Worm (Caenorhabditis elegans) whole organism, young adult: ENCODE results near the gene Y39A1A.24.

Experiments used
- B0019.2 ChIP-seq: fragments of 200-800 bp; sonication (Bioruptor generic); conservative IDR thresholded peaks from 2 replicates; pipeline ENCODE4 v1.3.6; 2022; ENCODE audit warnings: missing genetic modification reagents, missing genetic modification characterization, missing compliant biosample characterization
- B0035.1 ChIP-seq: sonication (generic microtip); optimal IDR thresholded peaks from 2 replicates; lab custom pipeline; 2016; ENCODE audit warnings: missing genetic modification characterization, mild to moderate bottlenecking, missing compliant biosample characterization, missing genotype, missing genetic modification reagents
- B0261.1 ChIP-seq: sonication (generic microtip); optimal IDR thresholded peaks from 2 replicates; lab custom pipeline; 2016; ENCODE audit warnings: mild to moderate bottlenecking, missing genetic modification characterization, moderate library complexity, missing compliant biosample characterization
- B0336.3 ChIP-seq: fragments of 200-800 bp; sonication (Bioruptor generic); IDR thresholded peaks from 2 replicates; pipeline ENCODE4 v1.3.6; 2022; ENCODE audit warnings: missing genetic modification characterization, missing compliant biosample characterization
- C17E4.6 ChIP-seq: fragments of 200-800 bp; sonication (Bioruptor generic); IDR thresholded peaks from 2 replicates; pipeline ENCODE4 v1.3.6; 2022; ENCODE audit warnings: missing genetic modification reagents, missing genetic modification characterization, missing compliant biosample characterization
- F10E7.11 ChIP-seq: sonication (generic microtip); optimal IDR thresholded peaks from 2 replicates; lab custom pipeline; 2017; ENCODE audit warnings: mild to moderate bottlenecking, missing genetic modification characterization, moderate library complexity, missing compliant biosample characterization
- F49E8.2 ChIP-seq: sonication (generic microtip); optimal IDR thresholded peaks from 3 replicates; lab custom pipeline; 2017; ENCODE audit warnings: missing genetic modification characterization, mild to moderate bottlenecking, missing compliant biosample characterization, antibody characterized with exemption, moderate library complexity; ENCODE audit not compliant: insufficient read depth
- F55B11.4 ChIP-seq: sonication (generic microtip); optimal IDR thresholded peaks from 2 replicates; lab custom pipeline; 2016; ENCODE audit warnings: missing compliant biosample characterization, missing genetic modification characterization, borderline replicate concordance; ENCODE audit not compliant: insufficient read depth
- F57A8.1 ChIP-seq: fragments of 200-800 bp; sonication (Bioruptor generic); optimal IDR thresholded peaks from 2 replicates; lab custom pipeline; 2018; ENCODE audit warnings: mild to moderate bottlenecking, missing genetic modification characterization, moderate library complexity, missing compliant biosample characterization
- T07F8.4 ChIP-seq: sonication (generic microtip); optimal IDR thresholded peaks from 2 replicates; lab custom pipeline; 2016; ENCODE audit warnings: mild to moderate bottlenecking, missing genetic modification characterization, moderate library complexity, missing compliant biosample characterization
- T26A5.8 ChIP-seq: sonication (generic microtip); optimal IDR thresholded peaks from 2 replicates; lab custom pipeline; 2016; ENCODE audit warnings: missing genetic modification characterization, missing compliant biosample characterization
- Y95B8A.8 ChIP-seq: fragments of 200-800 bp; sonication (Bioruptor generic); IDR thresholded peaks from 2 replicates; pipeline ENCODE4 v1.3.6; 2022; ENCODE audit warnings: missing genetic modification reagents, missing genetic modification characterization, missing compliant biosample characterization
- ZK185.1 ChIP-seq: sonication (generic microtip); optimal IDR thresholded peaks from 2 replicates; lab custom pipeline; 2016; ENCODE audit warnings: mild to moderate bottlenecking, missing genetic modification characterization, missing compliant biosample characterization; ENCODE audit not compliant: poor library complexity, severe bottlenecking
- ama-1 ChIP-seq, 3 experiments: fragments of 150-350 bp in 1 of 3; sonication (generic microtip) in 2 of 3; optimal IDR thresholded peaks; 2 replicates each; lab custom pipeline; 2014 to 2018; ENCODE audit warnings: missing biosample characterization in 2 of 3, missing genetic modification characterization in 2 of 3, missing genetic modification reagents in 2 of 3
- aptf-2 ChIP-seq: fragments of 200-800 bp; sonication (Bioruptor generic); conservative IDR thresholded peaks from 2 replicates; pipeline ENCODE4 v1.3.6; 2022; ENCODE audit warnings: missing genetic modification reagents, missing genetic modification characterization, missing compliant biosample characterization
- atf-7 ChIP-seq: sonication (generic microtip); optimal IDR thresholded peaks from 2 replicates; lab custom pipeline; 2017; ENCODE audit warnings: mild to moderate bottlenecking, missing genetic modification characterization, missing compliant biosample characterization
- attf-3 ChIP-seq: fragments of 200-800 bp; sonication (Bioruptor generic); conservative IDR thresholded peaks from 2 replicates; pipeline ENCODE4 v1.3.6; 2022; ENCODE audit warnings: missing genetic modification reagents, missing genetic modification characterization, missing compliant biosample characterization
- bed-1 ChIP-seq: fragments of 200-800 bp; sonication (Bioruptor generic); IDR thresholded peaks from 2 replicates; pipeline ENCODE4 v1.3.6; 2022; ENCODE audit warnings: missing genetic modification reagents, missing genetic modification characterization, missing compliant biosample characterization
- bed-2 ChIP-seq: fragments of 200-800 bp; sonication (Bioruptor generic); IDR thresholded peaks from 2 replicates; pipeline ENCODE4 v1.3.6; 2022; ENCODE audit warnings: missing genetic modification reagents, missing genetic modification characterization, missing compliant biosample characterization
- ccch-3 ChIP-seq: fragments of 200-800 bp; sonication (Bioruptor generic); optimal IDR thresholded peaks from 2 replicates; lab custom pipeline; 2018; ENCODE audit warnings: mild to moderate bottlenecking, missing genetic modification characterization, missing compliant biosample characterization
- ceh-100 ChIP-seq: fragments of 200-800 bp; sonication (Bioruptor generic); IDR thresholded peaks from 2 replicates; pipeline ENCODE4 v1.3.6; 2022; ENCODE audit warnings: missing genetic modification reagents, missing genetic modification characterization, missing compliant biosample characterization
- ceh-27 ChIP-seq: fragments of 200-800 bp; sonication (Bioruptor generic); optimal IDR thresholded peaks from 2 replicates; lab custom pipeline; 2018; ENCODE audit warnings: mild to moderate bottlenecking, missing genetic modification characterization, moderate library complexity, missing compliant biosample characterization
- dpl-1 ChIP-seq: fragments of 150-350 bp; optimal IDR thresholded peaks from 2 replicates; lab custom pipeline; 2014; ENCODE audit warnings: missing biosample characterization, missing genetic modification reagents, missing genetic modification characterization
- efl-1 ChIP-seq: fragments of 150-350 bp; optimal IDR thresholded peaks from 2 replicates; lab custom pipeline; 2014; ENCODE audit warnings: missing biosample characterization, missing genetic modification reagents, missing genetic modification characterization
- egl-44 ChIP-seq: fragments of 200-800 bp; sonication (Bioruptor generic); IDR thresholded peaks from 2 replicates; pipeline ENCODE4 v1.3.6; 2022; ENCODE audit warnings: missing genetic modification reagents, missing genetic modification characterization, missing compliant biosample characterization
- ets-4 ChIP-seq: fragments of 200-800 bp; sonication (Bioruptor generic); optimal IDR thresholded peaks from 2 replicates; lab custom pipeline; 2018; ENCODE audit warnings: mild to moderate bottlenecking, missing genetic modification characterization, missing compliant biosample characterization
- fkh-3 ChIP-seq: sonication (generic microtip); optimal IDR thresholded peaks from 2 replicates; lab custom pipeline; 2016; ENCODE audit warnings: mild to moderate bottlenecking, missing genetic modification characterization, missing compliant biosample characterization
- gei-17 ChIP-seq: fragments of 200-800 bp; sonication (Bioruptor generic); optimal IDR thresholded peaks from 2 replicates; lab custom pipeline; 2018; ENCODE audit warnings: mild to moderate bottlenecking, missing genetic modification characterization, missing compliant biosample characterization
- him-1 ChIP-seq: sonication (generic microtip); optimal IDR thresholded peaks from 2 replicates; lab custom pipeline; 2016; ENCODE audit warnings: missing genotype, missing genetic modification reagents, missing genetic modification characterization, missing compliant biosample characterization
- hlh-12 ChIP-seq: sonication (generic microtip); optimal IDR thresholded peaks from 2 replicates; lab custom pipeline; 2016; ENCODE audit warnings: missing genetic modification characterization, missing compliant biosample characterization
- lin-26 ChIP-seq: fragments of 200-800 bp; sonication (Bioruptor generic); IDR thresholded peaks from 2 replicates; pipeline ENCODE4 v1.3.6; 2022; ENCODE audit warnings: missing genetic modification reagents, missing genetic modification characterization, missing compliant biosample characterization
- lin-40 ChIP-seq: sonication (generic microtip); optimal IDR thresholded peaks from 2 replicates; lab custom pipeline; 2016; ENCODE audit warnings: missing genetic modification characterization, mild to moderate bottlenecking, missing compliant biosample characterization, missing genotype, missing genetic modification reagents
- lsl-1 ChIP-seq: fragments of 200-800 bp; sonication (Bioruptor generic); optimal IDR thresholded peaks from 2 replicates; lab custom pipeline; 2018; ENCODE audit warnings: mild to moderate bottlenecking, missing genetic modification characterization, moderate library complexity, missing compliant biosample characterization
- madf-10 ChIP-seq: sonication (generic microtip); optimal IDR thresholded peaks from 2 replicates; lab custom pipeline; 2016; ENCODE audit warnings: mild to moderate bottlenecking, missing genetic modification characterization, missing compliant biosample characterization
- madf-3 ChIP-seq: fragments of 200-800 bp; sonication (Bioruptor generic); IDR thresholded peaks from 2 replicates; pipeline ENCODE4 v1.3.6; 2022; ENCODE audit warnings: missing genetic modification reagents, missing genetic modification characterization, missing compliant biosample characterization
- mcd-1 ChIP-seq: fragments of 200-800 bp; sonication (Bioruptor generic); IDR thresholded peaks from 2 replicates; pipeline ENCODE4 v1.3.6; 2022; ENCODE audit warnings: missing genetic modification reagents, missing genetic modification characterization, missing compliant biosample characterization
- mxl-1 ChIP-seq: sonication (generic microtip); optimal IDR thresholded peaks from 2 replicates; lab custom pipeline; 2016; ENCODE audit warnings: missing genetic modification characterization, missing compliant biosample characterization
- nhr-80 ChIP-seq: sonication (generic microtip); optimal IDR thresholded peaks from 2 replicates; lab custom pipeline; 2016; ENCODE audit warnings: missing genetic modification characterization, missing compliant biosample characterization
- nhr-90 ChIP-seq: sonication (generic microtip); optimal IDR thresholded peaks from 2 replicates; lab custom pipeline; 2016; ENCODE audit warnings: missing genotype, mild to moderate bottlenecking, missing genetic modification characterization, missing compliant biosample characterization
- pbrm-1 ChIP-seq: fragments of 200-800 bp; sonication (Bioruptor generic); IDR thresholded peaks from 2 replicates; pipeline ENCODE4 v1.3.6; 2022; ENCODE audit warnings: missing genetic modification reagents, missing genetic modification characterization, missing compliant biosample characterization
- repo-1 ChIP-seq: sonication (generic microtip); optimal IDR thresholded peaks from 2 replicates; lab custom pipeline; 2017; ENCODE audit warnings: mild to moderate bottlenecking, missing genetic modification characterization, missing compliant biosample characterization
- snpc-1.3 ChIP-seq: sonication (generic microtip); optimal IDR thresholded peaks from 2 replicates; lab custom pipeline; 2017; ENCODE audit warnings: missing genetic modification characterization, mild to moderate bottlenecking, missing compliant biosample characterization, antibody characterized with exemption, moderate library complexity, missing genotype, missing genetic modification reagents; ENCODE audit not compliant: insufficient read depth
- somi-1 ChIP-seq: fragments of 200-800 bp; sonication (Bioruptor generic); optimal IDR thresholded peaks from 2 replicates; lab custom pipeline; 2018; ENCODE audit warnings: mild to moderate bottlenecking, missing genetic modification characterization, missing compliant biosample characterization
- sptf-2 ChIP-seq: fragments of 200-800 bp; sonication (Bioruptor generic); optimal IDR thresholded peaks from 2 replicates; lab custom pipeline; 2018; ENCODE audit warnings: mild to moderate bottlenecking, missing genetic modification characterization, missing compliant biosample characterization
- tbp1 ChIP-seq: fragments of 200-800 bp; sonication (Bioruptor generic); optimal IDR thresholded peaks from 2 replicates; lab custom pipeline; 2018; ENCODE audit warnings: mild to moderate bottlenecking, missing genetic modification characterization, missing compliant biosample characterization
- tbx-9 ChIP-seq: sonication (generic microtip); optimal IDR thresholded peaks from 2 replicates; lab custom pipeline; 2016; ENCODE audit warnings: borderline replicate concordance, missing genetic modification characterization, inconsistent platforms, missing compliant biosample characterization
- zim-3 ChIP-seq: sonication (generic microtip); optimal IDR thresholded peaks from 2 replicates; lab custom pipeline; 2017; ENCODE audit warnings: mild to moderate bottlenecking, missing genetic modification characterization, moderate library complexity, missing compliant biosample characterization
- ztf-18 ChIP-seq: sonication (generic microtip); optimal IDR thresholded peaks from 2 replicates; lab custom pipeline; 2016; ENCODE audit warnings: missing genotype, mild to moderate bottlenecking, missing genetic modification characterization, missing compliant biosample characterization
- ztf-25 ChIP-seq: fragments of 200-800 bp; sonication (Bioruptor generic); IDR thresholded peaks from 2 replicates; pipeline ENCODE4 v1.3.6; 2022; ENCODE audit warnings: missing genetic modification reagents, missing genetic modification characterization, missing compliant biosample characterization

Y39A1A.24 gene

ce11 chrIII:10642781-10643180 lies 30.3 kb downstream of the Y39A1A.24 start, which contains the start of the genes dhs-11 and orc-1 (continued):
- TF ChIP-seq lin-26 (GFP tag; lab: Robert Waterston, UW) = no peak
- no peak for TF ChIP-seq madf-10
- peak; percentile 34 for TF ChIP-seq him-1
- TF ChIP-seq T26A5.8 (tag; lab: Kevin White, UChicago) = no peak
- TF ChIP-seq pbrm-1 (GFP tag; lab: Robert Waterston, UW) = no peak
- no peak for TF ChIP-seq somi-1 (GFP tag; lab: Kevin White, UChicago)
- no peak for TF ChIP-seq ceh-27 (GFP tag; lab: Kevin White, UChicago)
- TF ChIP-seq tbp1 (GFP tag; lab: Kevin White, UChicago) = peak; percentile 35
- no peak for TF ChIP-seq ztf-25 (GFP tag; lab: Robert Waterston, UW)
- no peak for TF ChIP-seq F55B11.4 (tag; lab: Kevin White, UChicago)
- TF ChIP-seq ama-1 (optimal IDR thresholded peaks at IDR 0.05; lab: Kevin White, UChicago) = no peak
- no peak for TF ChIP-seq ama-1 (GFP tag; optimal IDR thresholded peaks at IDR 0.05; lab: Kevin White, UChicago)
- no peak for TF ChIP-seq tbx-9 (tag; lab: Kevin White, UChicago)
- TF ChIP-seq aptf-2 (GFP tag; lab: Robert Waterston, UW) = 0 out of 2 replicates have a peak, but pooled peaks have one; percentile 44
- no peak for TF ChIP-seq repo-1
- TF ChIP-seq B0019.2 (GFP tag; lab: Robert Waterston, UW) = no peak
- no peak for TF ChIP-seq ccch-3 (GFP tag; lab: Kevin White, UChicago)
- TF ChIP-seq madf-3 (GFP tag; lab: Robert Waterston, UW) = no peak
- no peak for TF ChIP-seq zim-3 (tag; lab: Kevin White, UChicago)
- TF ChIP-seq egl-44 = no peak
- TF ChIP-seq lsl-1 = peak; percentile 90
- TF ChIP-seq ceh-100 (GFP tag; lab: Robert Waterston, UW) = no peak
- no peak for TF ChIP-seq nhr-90 (tag; lab: Kevin White, UChicago)
- no peak for TF ChIP-seq nhr-80 (tag; lab: Kevin White, UChicago)
- TF ChIP-seq F49E8.2 (tag; lab: Kevin White, UChicago) = no peak
- TF ChIP-seq gei-17 (GFP tag; lab: Kevin White, UChicago) = no peak
- no peak for TF ChIP-seq atf-7 (tag; lab: Kevin White, UChicago)
- no peak for TF ChIP-seq B0336.3
- TF ChIP-seq B0261.1 (tag; lab: Kevin White, UChicago) = no peak
- no peak for TF ChIP-seq T07F8.4 (tag; lab: Kevin White, UChicago)
- peak; percentile 89 for TF ChIP-seq efl-1
- no peak for TF ChIP-seq fkh-3 (tag; lab: Kevin White, UChicago)
- TF ChIP-seq ZK185.1 (tag; lab: Kevin White, UChicago) = no peak
- no peak for TF ChIP-seq lin-40 (tag; lab: Kevin White, UChicago)
- no peak for TF ChIP-seq C17E4.6 (GFP tag; lab: Robert Waterston, UW)
- TF ChIP-seq bed-2 (GFP tag; lab: Robert Waterston, UW) = no peak
- TF ChIP-seq mxl-1 (tag; lab: Kevin White, UChicago) = no peak
- TF ChIP-seq hlh-12 (tag; lab: Kevin White, UChicago) = no peak
- no peak for TF ChIP-seq F57A8.1 (GFP tag; lab: Kevin White, UChicago)
- TF ChIP-seq attf-3 (GFP tag; lab: Robert Waterston, UW) = no peak
- 0 out of 2 replicates have a peak, but pooled peaks have one; percentile 41 for TF ChIP-seq mcd-1 (GFP tag; lab: Robert Waterston, UW)
- TF ChIP-seq bed-1 = no peak
- peak; percentile 74 for TF ChIP-seq dpl-1
- no peak for TF ChIP-seq Y95B8A.8 (GFP tag; lab: Robert Waterston, UW)
- TF ChIP-seq F10E7.11 (tag; lab: Kevin White, UChicago) = no peak
- no peak for TF ChIP-seq ztf-18 (tag; lab: Kevin White, UChicago)
- peak; percentile 57 for TF ChIP-seq snpc-1.3 (tag; lab: Kevin White, UChicago)
- no peak for TF ChIP-seq B0035.1 (tag; lab: Kevin White, UChicago)
- no peak for TF ChIP-seq ets-4 (GFP tag; lab: Kevin White, UChicago)
- TF ChIP-seq sptf-2 = no peak
